Worm (Caenorhabditis elegans): ENCODE results near the gene enu-3.6.

The enu-3.6 gene

ce11 chrIII:10759050-10760023, 9.1 kb downstream of the enu-3.6 start, which contains the start of gene tasp-1 (continued):
- peak in 1 of 2 experiments; percentile 50 for TF ChIP-seq eor-1 (tag; optimal IDR thresholded peaks at IDR 0.05)
- TF ChIP-seq nhr-67 (tag; optimal IDR thresholded peaks at IDR 0.05), result peak; percentile 54
- TF ChIP-seq unc-62 (GFP tag; optimal IDR thresholded peaks at IDR 0.05), result peak; percentile 100
- TF ChIP-seq nhr-28 (tag; optimal IDR thresholded peaks at IDR 0.05), result peak; percentile 88
- TF ChIP-seq sea-2 (GFP tag; optimal IDR thresholded peaks at IDR 0.05), result peak; percentile 96
- TF ChIP-seq mml-1 (tag; optimal IDR thresholded peaks at IDR 0.05), result peak; percentile 53
- peak; percentile 99 for TF ChIP-seq fos-1 (tag; optimal IDR thresholded peaks at IDR 0.05)
- TF ChIP-seq egl-5 (tag; optimal IDR thresholded peaks at IDR 0.05), result peak; percentile 98
- TF ChIP-seq nhr-76 (tag; optimal IDR thresholded peaks at IDR 0.05), result peak; percentile 94
- TF ChIP-seq ZK546.5 (tag; optimal IDR thresholded peaks at IDR 0.05), result peak; percentile 73
- peak; percentile 100 for TF ChIP-seq lin-15B (tag; optimal IDR thresholded peaks at IDR 0.05)
- TF ChIP-seq ceh-16 (tag; optimal IDR thresholded peaks at IDR 0.05), result peak; percentile 77
- TF ChIP-seq elt-3 (tag; optimal IDR thresholded peaks at IDR 0.05), result peak; percentile 97 to 100 (median 97)
- peak; percentile 85 for TF ChIP-seq ama-1 (optimal IDR thresholded peaks at IDR 0.05)
- peak; percentile 100 for TF ChIP-seq nhr-11 (tag; optimal IDR thresholded peaks at IDR 0.05)
- TF ChIP-seq hmg-11 (tag; optimal IDR thresholded peaks at IDR 0.05), result peak; percentile 100
- TF ChIP-seq nhr-25 (tag; optimal IDR thresholded peaks at IDR 0.05), result peak; percentile 100
- peak; percentile 97 for TF ChIP-seq pqm-1 (tag; optimal IDR thresholded peaks at IDR 0.05)
- no peak for TF ChIP-seq nhr-237 (tag; optimal IDR thresholded peaks at IDR 0.05)
- peak; percentile 100 for TF ChIP-seq lin-39 (tag; optimal IDR thresholded peaks at IDR 0.05)
- peak; percentile 99 for TF ChIP-seq nhr-43 (tag; optimal IDR thresholded peaks at IDR 0.05; ENCODE audit: poor library complexity, severe bottlenecking)
- peak; percentile 96 for TF ChIP-seq ztf-4 (tag; optimal IDR thresholded peaks at IDR 0.05)
- peak; percentile 90 for TF ChIP-seq zag-1 (tag; optimal IDR thresholded peaks at IDR 0.05)

ce11 chrIII:10763032-10763431, 12.8 kb downstream of the enu-3.6 start, which contains the start of gene dpy-28:
Gene dpy-28 (plus strand): TSS chrIII:10763131.
- no peak for TF ChIP-seq elt-1 (tag; optimal IDR thresholded peaks at IDR 0.05)
- TF ChIP-seq fkh-10 (GFP tag; optimal IDR thresholded peaks at IDR 0.05), result no peak
- peak; percentile 66 for TF ChIP-seq ama-1 (optimal IDR thresholded peaks at IDR 0.05)
- no peak for TF ChIP-seq hmg-11 (tag; optimal IDR thresholded peaks at IDR 0.05)
- TF ChIP-seq eor-1 (tag; optimal IDR thresholded peaks at IDR 0.05), result no peak
- TF ChIP-seq nhr-11 (tag; optimal IDR thresholded peaks at IDR 0.05), result no peak
- no peak for TF ChIP-seq ztf-11 (tag; optimal IDR thresholded peaks at IDR 0.05)
- no peak for TF ChIP-seq nhr-28 (tag; optimal IDR thresholded peaks at IDR 0.05)
- TF ChIP-seq elt-2 (tag; optimal IDR thresholded peaks at IDR 0.05), result peak; percentile 5
- no peak for TF ChIP-seq nhr-25 (tag; optimal IDR thresholded peaks at IDR 0.05)
- no peak for TF ChIP-seq nhr-23 (tag; optimal IDR thresholded peaks at IDR 0.05)
- TF ChIP-seq unc-39 (tag; optimal IDR thresholded peaks at IDR 0.05), result no peak
- no peak for TF ChIP-seq nhr-43 (tag; optimal IDR thresholded peaks at IDR 0.05; ENCODE audit: poor library complexity, severe bottlenecking)
- peak; percentile 23 for TF ChIP-seq lsy-12 (tag; optimal IDR thresholded peaks at IDR 0.05)
- TF ChIP-seq nhr-76 (tag; optimal IDR thresholded peaks at IDR 0.05), result no peak
- no peak for TF ChIP-seq snpc-4 (tag; optimal IDR thresholded peaks at IDR 0.05)
- TF ChIP-seq fkh-2 (tag; optimal IDR thresholded peaks at IDR 0.05), result no peak
- no peak for TF ChIP-seq elt-3 (tag; optimal IDR thresholded peaks at IDR 0.05)
- TF ChIP-seq mdl-1 (tag; optimal IDR thresholded peaks at IDR 0.05), result no peak
- TF ChIP-seq ZK546.5 (tag; optimal IDR thresholded peaks at IDR 0.05), result no peak

- no peak for TF ChIP-seq pha-4 (tag; optimal IDR thresholded peaks at IDR 0.05)
- no peak for TF ChIP-seq ZK546.5 (tag; optimal IDR thresholded peaks at IDR 0.05)
- TF ChIP-seq ceh-9 (tag; optimal IDR thresholded peaks at IDR 0.05), result no peak
- TF ChIP-seq nhr-25 (tag; optimal IDR thresholded peaks at IDR 0.05), result no peak
- no peak for TF ChIP-seq elt-2 (tag; optimal IDR thresholded peaks at IDR 0.05)
- TF ChIP-seq nhr-77 (tag; optimal IDR thresholded peaks at IDR 0.05), result no peak
- TF ChIP-seq nhr-76 (tag; optimal IDR thresholded peaks at IDR 0.05), result no peak
- TF ChIP-seq mml-1 (tag; optimal IDR thresholded peaks at IDR 0.05), result no peak
- no peak for TF ChIP-seq nfya-1 (tag; optimal IDR thresholded peaks at IDR 0.05; ENCODE audit: insufficient read depth)
Observed at ce11 chrIII:10769693-10770092, 19.5 kb downstream of the enu-3.6 start.
